Fruit fly (Drosophila melanogaster) whole organism, embryonic: ENCODE results near the gene Rpp14b.

Experiments used
- Abd-B ChIP-seq: fragments of 200-800 bp; sonication (Bioruptor generic); optimal IDR thresholded peaks from 2 replicates; lab custom pipeline; 2018; ENCODE audit warnings: missing biosample characterization, mild to moderate bottlenecking, missing genetic modification characterization, moderate library complexity
- Antp ChIP-seq: fragments of 200-800 bp; sonication (Bioruptor generic); optimal IDR thresholded peaks from 3 replicates; lab custom pipeline; 2016; ENCODE audit warnings: missing biosample characterization, missing genetic modification characterization
- Atf-2 ChIP-seq: fragments of 200-800 bp; sonication (Bioruptor generic); optimal IDR thresholded peaks from 2 replicates; lab custom pipeline; 2016; ENCODE audit warnings: missing biosample characterization, missing genetic modification characterization
- B-H1 ChIP-seq: fragments of 200-800 bp; sonication (Bioruptor generic); IDR thresholded peaks from 3 replicates; pipeline ENCODE4 v1.3.6; 2022; ENCODE audit warnings: missing biosample characterization, missing genetic modification characterization
- Bgb ChIP-seq: fragments of 200-800 bp; sonication (Bioruptor generic); IDR thresholded peaks from 2 replicates; pipeline ENCODE4 v1.3.6; 2022; ENCODE audit warnings: missing biosample characterization, missing genetic modification characterization; ENCODE audit not compliant: partially characterized antibody
- Blimp-1 ChIP-seq: fragments of 200-800 bp; sonication (Bioruptor generic); optimal IDR thresholded peaks from 3 replicates; lab custom pipeline; 2018; ENCODE audit warnings: missing biosample characterization, missing genetic modification characterization, mild to moderate bottlenecking, moderate library complexity, missing genetic modification reagents
- Bteb2 ChIP-seq: fragments of 200-800 bp; sonication (Bioruptor generic); optimal IDR thresholded peaks from 2 replicates; lab custom pipeline; 2016; ENCODE audit warnings: missing biosample characterization, missing genetic modification characterization
- CG10209 ChIP-seq: fragments of 200-800 bp; sonication (Bioruptor generic); optimal IDR thresholded peaks from 3 replicates; lab custom pipeline; 2017; ENCODE audit warnings: missing biosample characterization, mild to moderate bottlenecking, missing genetic modification characterization, missing genetic modification reagents
- CG10959 ChIP-seq: fragments of 200-800 bp; sonication (Bioruptor generic); IDR thresholded peaks from 2 replicates; pipeline ENCODE4 v1.3.6; 2022; ENCODE audit warnings: missing biosample characterization, missing genetic modification characterization
- CG11085 ChIP-seq: fragments of 200-800 bp; sonication (Bioruptor generic); IDR thresholded peaks from 2 replicates; pipeline ENCODE4 v1.3.6; 2022; ENCODE audit warnings: missing biosample characterization, missing genetic modification characterization
- CG11560 ChIP-seq: fragments of 200-800 bp; sonication (Bioruptor generic); IDR thresholded peaks from 3 replicates; pipeline ENCODE4 v1.3.6; 2022; ENCODE audit warnings: missing biosample characterization, missing genetic modification characterization
- CG12391 ChIP-seq: fragments of 200-800 bp; sonication (Bioruptor generic); optimal IDR thresholded peaks from 3 replicates; lab custom pipeline; 2018; ENCODE audit warnings: missing biosample characterization, mild to moderate bottlenecking, missing genetic modification characterization, moderate library complexity
- CG15514 ChIP-seq: fragments of 200-800 bp; sonication (Bioruptor generic); optimal IDR thresholded peaks from 3 replicates; lab custom pipeline; 2017; ENCODE audit warnings: missing biosample characterization, missing genetic modification characterization, mild to moderate bottlenecking, moderate library complexity, missing genetic modification reagents
- CG1603 ChIP-seq: fragments of 200-800 bp; sonication (Bioruptor generic); optimal IDR thresholded peaks from 2 replicates; lab custom pipeline; 2019; ENCODE audit warnings: missing biosample characterization, mild to moderate bottlenecking, missing genetic modification characterization, moderate library complexity
- CG17361 ChIP-seq: fragments of 200-800 bp; sonication (Bioruptor generic); IDR thresholded peaks from 3 replicates; pipeline ENCODE4 v1.3.6; 2022; ENCODE audit warnings: missing biosample characterization, missing genetic modification characterization
- CG2199 ChIP-seq: fragments of 200-800 bp; sonication (Bioruptor generic); IDR thresholded peaks from 3 replicates; pipeline ENCODE4 v1.3.6; 2022; ENCODE audit warnings: missing biosample characterization, missing genetic modification characterization
- CG3163 ChIP-seq: fragments of 200-800 bp; sonication (Bioruptor generic); optimal IDR thresholded peaks from 3 replicates; lab custom pipeline; 2016; ENCODE audit warnings: missing biosample characterization, missing genetic modification characterization
- CG33213 ChIP-seq: fragments of 200-800 bp; sonication (Bioruptor generic); optimal IDR thresholded peaks from 3 replicates; lab custom pipeline; 2016; ENCODE audit warnings: missing biosample characterization, missing genetic modification characterization
- CG4424 ChIP-seq: fragments of 200-800 bp; sonication (Bioruptor generic); optimal IDR thresholded peaks from 3 replicates; lab custom pipeline; 2016; ENCODE audit warnings: missing biosample characterization, missing genetic modification characterization
- CG7271 ChIP-seq: fragments of 200-800 bp; sonication (Bioruptor generic); optimal IDR thresholded peaks from 2 replicates; lab custom pipeline; 2018; ENCODE audit warnings: missing biosample characterization, mild to moderate bottlenecking, missing genetic modification characterization, moderate library complexity
- CG8290 ChIP-seq, 3 experiments: fragments of 200-800 bp; sonication (Bioruptor generic); optimal IDR thresholded peaks; 2 replicates each; lab custom pipeline; 2016 to 2019; ENCODE audit warnings: missing biosample characterization in 3 of 3, missing genetic modification characterization in 3 of 3, mild to moderate bottlenecking in 2 of 3, moderate library complexity in 1 of 3
- CG8944 ChIP-seq: fragments of 200-800 bp; sonication (Bioruptor generic); optimal IDR thresholded peaks from 3 replicates; lab custom pipeline; 2016; ENCODE audit warnings: missing biosample characterization, missing genetic modification characterization
- D19A ChIP-seq: fragments of 200-800 bp; optimal IDR thresholded peaks from 3 replicates; lab custom pipeline; 2019; ENCODE audit warnings: missing biosample characterization, mild to moderate bottlenecking, missing genetic modification characterization, moderate library complexity
- Ets65A ChIP-seq: fragments of 200-800 bp; sonication (Bioruptor generic); peaks from one replicate; lab custom pipeline; 2016; ENCODE audit warnings: missing biosample characterization, missing genetic modification characterization
- HLH4C ChIP-seq: fragments of 200-800 bp; sonication (Bioruptor generic); IDR thresholded peaks from 3 replicates; pipeline ENCODE4 v1.3.6; 2022; ENCODE audit warnings: missing biosample characterization, missing genetic modification characterization; ENCODE audit not compliant: partially characterized antibody
- Hmx ChIP-seq: fragments of 200-800 bp; sonication (Bioruptor generic); optimal IDR thresholded peaks from 2 replicates; lab custom pipeline; 2016; ENCODE audit warnings: missing biosample characterization, missing genetic modification characterization
- Hr3 ChIP-seq: fragments of 200-800 bp; sonication (Bioruptor generic); optimal IDR thresholded peaks from 3 replicates; lab custom pipeline; 2016; ENCODE audit warnings: missing biosample characterization, missing genetic modification characterization
- MBD-R2 ChIP-seq: fragments of 200-800 bp; sonication (Bioruptor generic); IDR thresholded peaks from 2 replicates; pipeline ENCODE4 v1.3.6; 2022; ENCODE audit warnings: missing biosample characterization, missing genetic modification characterization
- Ptx1 ChIP-seq: fragments of 200-800 bp; sonication (Bioruptor generic); IDR thresholded peaks from 2 replicates; pipeline ENCODE4 v1.3.6; 2022; ENCODE audit warnings: missing biosample characterization, missing genetic modification characterization
- Trl ChIP-seq, 3 experiments: fragments of >200 bp in 2 of 3; fragments of 200-800 bp in 1 of 3; sonication (Bioruptor generic) in 1 of 3; optimal IDR thresholded peaks; 2 replicates in 1 of 3; 3 replicates in 2 of 3; lab custom pipeline; 2016 to 2017; ENCODE audit warnings: missing biosample characterization in 1 of 3, missing genetic modification characterization in 1 of 3
- abd-A ChIP-seq: fragments of 200-800 bp; sonication (Bioruptor generic); optimal IDR thresholded peaks from 3 replicates; lab custom pipeline; 2019; ENCODE audit warnings: missing biosample characterization, mild to moderate bottlenecking, missing genetic modification characterization, moderate library complexity
- ara ChIP-seq: fragments of 200-800 bp; sonication (Bioruptor generic); IDR thresholded peaks from 2 replicates; pipeline ENCODE4 v1.3.6; 2022; ENCODE audit warnings: missing biosample characterization, missing genetic modification characterization
- az2 ChIP-seq: fragments of 200-800 bp; sonication (Bioruptor generic); optimal IDR thresholded peaks from 3 replicates; lab custom pipeline; 2016; ENCODE audit warnings: missing biosample characterization, missing genetic modification characterization
- br ChIP-seq: fragments of >200 bp; optimal IDR thresholded peaks from 2 replicates; lab custom pipeline; 2017
- ci ChIP-seq: fragments of 200-800 bp; sonication (Bioruptor generic); IDR thresholded peaks from 3 replicates; pipeline ENCODE4 v1.3.6; 2022; ENCODE audit warnings: missing biosample characterization, missing genetic modification characterization
- crp ChIP-seq, 2 experiments: fragments of 200-800 bp; sonication (Bioruptor generic); optimal IDR thresholded peaks; 2 replicates in 1 of 2; 3 replicates in 1 of 2; lab custom pipeline; 2017; ENCODE audit warnings: missing biosample characterization in 2 of 2, missing genetic modification characterization in 2 of 2, mild to moderate bottlenecking in 1 of 2, moderate library complexity in 1 of 2
- gfzf ChIP-seq: fragments of 200-800 bp; sonication (Bioruptor generic); optimal IDR thresholded peaks from 2 replicates; lab custom pipeline; 2016; ENCODE audit warnings: missing biosample characterization, mild to moderate bottlenecking, missing genetic modification characterization, moderate library complexity
- grn ChIP-seq: fragments of 200-800 bp; sonication (Bioruptor generic); optimal IDR thresholded peaks from 3 replicates; lab custom pipeline; 2017; ENCODE audit warnings: missing biosample characterization, missing genetic modification characterization
- gsb-n ChIP-seq: fragments of 200-800 bp; sonication (Bioruptor generic); optimal IDR thresholded peaks from 3 replicates; lab custom pipeline; 2018; ENCODE audit warnings: missing biosample characterization, mild to moderate bottlenecking, missing genetic modification characterization
- ham ChIP-seq: fragments of 200-800 bp; sonication (Bioruptor generic); IDR thresholded peaks from 2 replicates; pipeline ENCODE4 v1.3.6; 2022; ENCODE audit warnings: missing biosample characterization, missing genetic modification characterization
- lbe ChIP-seq: fragments of 200-800 bp; sonication (Bioruptor generic); optimal IDR thresholded peaks from 2 replicates; lab custom pipeline; 2016; ENCODE audit warnings: missing biosample characterization, mild to moderate bottlenecking, missing genetic modification characterization
- mld ChIP-seq: fragments of 200-800 bp; sonication (Bioruptor generic); IDR thresholded peaks from 3 replicates; pipeline ENCODE4 v1.3.6; 2022; ENCODE audit warnings: missing biosample characterization, missing genetic modification characterization; ENCODE audit not compliant: partially characterized antibody
- oc ChIP-seq: fragments of 200-800 bp; sonication (Bioruptor generic); optimal IDR thresholded peaks from 2 replicates; lab custom pipeline; 2018; ENCODE audit warnings: missing biosample characterization, mild to moderate bottlenecking, missing genetic modification characterization, moderate library complexity
- p53 ChIP-seq: fragments of 200-800 bp; sonication (Bioruptor generic); optimal IDR thresholded peaks from 2 replicates; lab custom pipeline; 2016; ENCODE audit warnings: missing biosample characterization, missing genetic modification characterization
- pan ChIP-seq, 4 experiments: fragments of >200 bp in 3 of 4; fragments of 200-800 bp in 1 of 4; sonication (Bioruptor generic) in 1 of 4; optimal IDR thresholded peaks in 3 of 4; IDR thresholded peaks in 1 of 4; 2 replicates each; pipeline versions ENCODE4 v1.3.6 to Lab custom; 2017 to 2022; ENCODE audit warnings: missing biosample characterization in 2 of 4, missing genetic modification characterization in 2 of 4, mixed read lengths in 1 of 4
- pho ChIP-seq: fragments of 200-800 bp; sonication (Bioruptor generic); optimal IDR thresholded peaks from 2 replicates; lab custom pipeline; 2016; ENCODE audit warnings: missing biosample characterization, missing genetic modification characterization
- row ChIP-seq: fragments of 200-800 bp; sonication (Bioruptor generic); IDR thresholded peaks from 3 replicates; pipeline ENCODE4 v1.3.6; 2022; ENCODE audit warnings: missing biosample characterization, missing genetic modification characterization
- sisA ChIP-seq: fragments of 200-800 bp; sonication (Bioruptor generic); IDR thresholded peaks from 2 replicates; pipeline ENCODE4 v1.3.6; 2022; ENCODE audit warnings: missing biosample characterization, missing genetic modification characterization
- slou ChIP-seq: fragments of 200-800 bp; sonication (Bioruptor generic); optimal IDR thresholded peaks from 3 replicates; lab custom pipeline; 2016; ENCODE audit warnings: missing biosample characterization, missing genetic modification characterization
- sr ChIP-seq: fragments of 200-800 bp; sonication (Bioruptor generic); IDR thresholded peaks from 3 replicates; pipeline ENCODE4 v1.3.6; 2022; ENCODE audit warnings: missing biosample characterization, missing genetic modification characterization

The Rpp14b gene

DNA sequence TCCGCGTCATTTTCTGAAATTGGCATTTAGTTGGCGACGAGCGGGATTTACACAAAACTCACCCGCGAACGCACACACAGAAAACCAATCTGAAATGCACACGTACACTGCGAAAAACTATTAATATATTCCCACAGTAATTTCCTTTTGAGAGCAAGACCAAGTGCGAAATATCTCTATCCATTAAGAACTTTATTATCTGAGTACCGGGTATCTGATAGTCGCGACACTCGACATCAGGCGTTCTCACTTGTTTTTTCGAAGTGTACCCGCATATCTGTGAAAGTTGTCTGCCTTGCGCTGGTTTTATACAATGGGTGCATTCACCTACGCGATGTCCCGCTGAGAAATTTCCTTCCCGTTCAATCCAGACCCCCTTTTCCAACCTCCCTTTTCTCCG lies 20.3 kb downstream of the Rpp14b start (continued):
- TF ChIP-seq CG4424 (GFP tag; lab: Kevin White, UChicago) = peak; percentile 17
- TF ChIP-seq CG7271 (tag; lab: Kevin White, UChicago) = no peak
- TF ChIP-seq ham (GFP tag; lab: Robert Waterston, UW) = no peak
- no peak for TF ChIP-seq pho
- no peak for TF ChIP-seq CG33213 (GFP tag; lab: Kevin White, UChicago)
- TF ChIP-seq CG12391 (tag; lab: Kevin White, UChicago) = peak; percentile 10
- no peak for TF ChIP-seq mld (GFP tag; lab: Robert Waterston, UW)
- TF ChIP-seq abd-A = no peak
- TF ChIP-seq sr (GFP tag; lab: Robert Waterston, UW) = no peak
- TF ChIP-seq Trl (optimal IDR thresholded peaks at IDR 0.05; lab: Kevin White, UChicago) = no peak
- no peak for TF ChIP-seq Trl (GFP tag; optimal IDR thresholded peaks at IDR 0.05; lab: Kevin White, UChicago)
- peak; percentile 57 for TF ChIP-seq CG1603
- 0 out of 3 replicates have a peak, but pooled peaks have one; percentile 26 for TF ChIP-seq row (GFP tag; lab: Robert Waterston, UW)
- no peak for TF ChIP-seq CG8944 (GFP tag; lab: Kevin White, UChicago)
- TF ChIP-seq lbe (GFP tag; lab: Kevin White, UChicago) = no peak
- no peak for TF ChIP-seq CG11560 (tag; lab: Robert Waterston, UW)
- peak; percentile 26 for TF ChIP-seq az2 (GFP tag; lab: Kevin White, UChicago)
- peak; percentile 50 for TF ChIP-seq Blimp-1
- no peak for TF ChIP-seq Hr3 (GFP tag; lab: Kevin White, UChicago)
- TF ChIP-seq Bgb (GFP tag; lab: Robert Waterston, UW) = no peak
- TF ChIP-seq CG2199 (GFP tag; lab: Robert Waterston, UW) = no peak
- TF ChIP-seq Antp = peak; percentile 39
- no peak for TF ChIP-seq ara
- TF ChIP-seq D19A (tag; lab: Kevin White, UChicago) = no peak
- TF ChIP-seq crp (GFP tag; optimal IDR thresholded peaks at IDR 0.05; lab: Kevin White, UChicago) = no peak
- no peak for TF ChIP-seq grn (GFP tag; lab: Kevin White, UChicago)
- no peak for TF ChIP-seq pan (optimal IDR thresholded peaks at IDR 0.05; lab: Kevin White, UChicago)
- no peak for TF ChIP-seq pan (GFP tag; optimal IDR thresholded peaks at IDR 0.05 in 1 of 2, IDR thresholded peaks at IDR 0.05 in 1 of 2)
- no peak for TF ChIP-seq CG10209 (GFP tag; lab: Kevin White, UChicago)
- TF ChIP-seq oc = no peak
- TF ChIP-seq Ptx1 (GFP tag; lab: Robert Waterston, UW) = 0 out of 2 replicates have a peak, but pooled peaks have one; percentile 14
- no peak for TF ChIP-seq B-H1
- TF ChIP-seq CG10959 = no peak
- TF ChIP-seq CG11085 (GFP tag; lab: Robert Waterston, UW) = no peak
- no peak; the same call in 2 of the 3 replicates for TF ChIP-seq CG17361
- peak; percentile 22; the same call in 1 of the 3 replicates for TF ChIP-seq ci (GFP tag; lab: Robert Waterston, UW)
- TF ChIP-seq Atf-2 (GFP tag; lab: Kevin White, UChicago) = no peak
- peak; percentile 38; the same call in 1 of the 2 replicates for TF ChIP-seq sisA (GFP tag; lab: Robert Waterston, UW)
- no peak for TF ChIP-seq MBD-R2 (GFP tag; lab: Robert Waterston, UW)
- TF ChIP-seq gsb-n (tag; lab: Kevin White, UChicago) = no peak
- TF ChIP-seq HLH4C (GFP tag; lab: Robert Waterston, UW) = peak; percentile 72
- TF ChIP-seq Bteb2 = no peak
- TF ChIP-seq p53 = no peak
- TF ChIP-seq Hmx (GFP tag; lab: Kevin White, UChicago) = no peak
- no peak for TF ChIP-seq br (lab: Kevin White, UChicago)
- peak; percentile 60 for TF ChIP-seq Ets65A (GFP tag; lab: Kevin White, UChicago)
- no peak for TF ChIP-seq CG15514 (GFP tag; lab: Kevin White, UChicago)
- no peak for TF ChIP-seq CG8290 (GFP tag; optimal IDR thresholded peaks at IDR 0.05; lab: Kevin White, UChicago)
- TF ChIP-seq CG8290 (tag; optimal IDR thresholded peaks at IDR 0.05; lab: Kevin White, UChicago) = no peak
- TF ChIP-seq slou (GFP tag; lab: Kevin White, UChicago) = no peak
- no peak for TF ChIP-seq Abd-B (GFP tag; lab: Kevin White, UChicago)
- TF ChIP-seq gfzf (GFP tag; lab: Kevin White, UChicago) = no peak
- TF ChIP-seq CG3163 (GFP tag; lab: Kevin White, UChicago) = no peak
